Worm (Caenorhabditis elegans): Measurements from ENCODE around the gene C14B1.8.

The C14B1.8 gene

DNA sequence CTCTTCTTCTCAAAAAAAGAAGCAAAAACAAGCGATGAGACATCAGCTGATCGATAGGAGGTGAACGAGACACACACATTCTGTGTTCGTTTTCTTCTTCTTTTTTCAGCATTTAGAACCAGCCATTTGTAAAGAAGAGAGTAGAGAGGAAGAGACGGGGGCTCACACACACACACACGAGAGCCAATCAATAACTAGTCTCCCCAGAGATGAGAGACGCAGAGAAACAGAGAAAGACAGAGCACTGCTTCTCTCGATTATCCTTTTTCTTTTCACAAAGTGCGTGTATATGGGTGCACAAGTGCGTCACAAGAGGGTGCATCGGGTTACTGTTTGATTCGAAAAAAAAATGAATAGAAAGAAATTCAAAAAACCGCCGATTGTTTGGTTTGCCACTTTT lies 42.1 kb downstream of the C14B1.8 start:
- TF ChIP-seq ref-2 (tag; optimal IDR thresholded peaks at IDR 0.05) (peak; percentile 28), nfya-1 (tag; optimal IDR thresholded peaks at IDR 0.05) (peak; percentile 71), K02D7.2 (tag; optimal IDR thresholded peaks at IDR 0.05) (no peak), pag-3 (tag; optimal IDR thresholded peaks at IDR 0.05; ENCODE audit: borderline replicate concordance) (no peak), tbx-2 (tag; optimal IDR thresholded peaks at IDR 0.05) (peak; percentile 38), sox-4 (tag; optimal IDR thresholded peaks at IDR 0.05) (no peak), Y22D7AL.16 (tag; optimal IDR thresholded peaks at IDR 0.05) (no peak), ceh-34 (tag; optimal IDR thresholded peaks at IDR 0.05) (peak; percentile 64), ahr-1 (tag; optimal IDR thresholded peaks at IDR 0.05) (no peak), ets-4 (tag; optimal IDR thresholded peaks at IDR 0.05) (no peak), gmeb-2 (tag; optimal IDR thresholded peaks at IDR 0.05) (no peak), sox-2 (GFP tag; IDR thresholded peaks at IDR 0.05) (no peak), rnt-1 (tag; optimal IDR thresholded peaks at IDR 0.05) (no peak), ceh-48 (tag; optimal IDR thresholded peaks at IDR 0.05) (peak; percentile 85), zip-5 (tag; optimal IDR thresholded peaks at IDR 0.05) (no peak), F13H6.1 (tag; optimal IDR thresholded peaks at IDR 0.05) (no peak), hlh-6 (tag; optimal IDR thresholded peaks at IDR 0.05) (no peak), ceh-18 (tag; optimal IDR thresholded peaks at IDR 0.05) (peak; percentile 8), hlh-15 (tag; optimal IDR thresholded peaks at IDR 0.05) (no peak), madf-2 (tag; optimal IDR thresholded peaks at IDR 0.05) (no peak), pax-1 (tag; optimal IDR thresholded peaks at IDR 0.05) (peak; percentile 48), C38D4.7 (GFP tag; optimal IDR thresholded peaks at IDR 0.05) (no peak), dmd-4 (tag; optimal IDR thresholded peaks at IDR 0.05; ENCODE audit: borderline replicate concordance) (no peak), elt-4 (tag; optimal IDR thresholded peaks at IDR 0.05) (no peak), unc-55 (GFP tag; optimal IDR thresholded peaks at IDR 0.05) (peak; percentile 61), sdc-2 (tag; optimal IDR thresholded peaks at IDR 0.05) (no peak), ceh-31 (tag; optimal IDR thresholded peaks at IDR 0.05) (peak; percentile 63), ceh-30 (tag; optimal IDR thresholded peaks at IDR 0.05) (no peak), npax-4 (tag; optimal IDR thresholded peaks at IDR 0.05) (no peak), mec-3 (tag; optimal IDR thresholded peaks at IDR 0.05; ENCODE audit: borderline replicate concordance) (no peak), fkh-10 (GFP tag; optimal IDR thresholded peaks at IDR 0.05) (no peak), T23F11.4 (GFP tag; optimal IDR thresholded peaks at IDR 0.05) (no peak), unc-42 (tag; optimal IDR thresholded peaks at IDR 0.05) (peak; percentile 29)

DNA sequence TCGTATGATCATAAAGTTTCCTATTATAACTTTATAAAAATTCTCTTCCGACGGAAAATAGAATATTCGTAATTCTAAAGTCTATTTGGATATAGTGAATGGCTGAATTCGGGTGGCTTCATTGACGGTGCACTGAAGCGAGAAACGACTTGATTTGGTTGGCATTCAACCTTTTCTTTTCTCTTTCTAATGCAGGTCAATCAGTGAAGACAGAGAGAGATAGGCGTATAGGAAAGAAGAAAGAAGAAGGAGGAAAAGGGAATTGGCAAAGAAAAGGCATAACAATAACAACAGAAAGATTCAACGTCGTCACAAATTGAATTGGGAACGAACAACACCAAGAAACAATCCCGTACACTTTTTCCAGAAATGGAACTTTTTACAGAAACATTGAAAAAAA lies 44.0 kb downstream of the C14B1.8 start:
- TF ChIP-seq fkh-6 (tag; optimal IDR thresholded peaks at IDR 0.05) = no peak
- no peak for TF ChIP-seq unc-55 (GFP tag; optimal IDR thresholded peaks at IDR 0.05)
- no peak for TF ChIP-seq fax-1 (tag; optimal IDR thresholded peaks at IDR 0.05)
- TF ChIP-seq fkh-10 (GFP tag; optimal IDR thresholded peaks at IDR 0.05) = no peak
- no peak for TF ChIP-seq ceh-19 (GFP tag; optimal IDR thresholded peaks at IDR 0.05)
- TF ChIP-seq ztf-16 (tag; optimal IDR thresholded peaks at IDR 0.05) = no peak
- no peak for TF ChIP-seq rnt-1 (tag; optimal IDR thresholded peaks at IDR 0.05)
- TF ChIP-seq ceh-31 (tag; optimal IDR thresholded peaks at IDR 0.05) = peak; percentile 14

DNA sequence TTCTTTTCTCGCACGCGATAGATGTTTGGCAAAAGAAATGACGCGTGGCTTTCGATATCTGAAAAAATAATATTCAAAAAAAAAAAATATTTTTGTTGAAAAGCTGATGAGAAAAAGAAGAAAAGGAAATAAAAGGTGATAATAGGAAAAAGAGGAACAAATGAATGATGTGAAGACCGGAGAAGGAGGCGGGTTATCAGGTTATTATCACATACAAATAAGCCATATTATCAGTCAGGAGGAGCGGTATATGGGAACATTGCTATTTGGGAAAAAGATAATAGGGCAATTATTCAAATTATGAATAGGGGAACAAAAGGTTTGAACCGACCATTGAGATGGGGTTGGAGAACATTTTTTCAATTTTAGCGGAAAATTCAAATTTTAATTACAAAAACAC lies 45.3 kb downstream of the C14B1.8 start:
- TF ChIP-seq C38D4.7 (GFP tag; optimal IDR thresholded peaks at IDR 0.05) (no peak), elt-2 (tag; optimal IDR thresholded peaks at IDR 0.05) (peak; percentile 89)

DNA sequence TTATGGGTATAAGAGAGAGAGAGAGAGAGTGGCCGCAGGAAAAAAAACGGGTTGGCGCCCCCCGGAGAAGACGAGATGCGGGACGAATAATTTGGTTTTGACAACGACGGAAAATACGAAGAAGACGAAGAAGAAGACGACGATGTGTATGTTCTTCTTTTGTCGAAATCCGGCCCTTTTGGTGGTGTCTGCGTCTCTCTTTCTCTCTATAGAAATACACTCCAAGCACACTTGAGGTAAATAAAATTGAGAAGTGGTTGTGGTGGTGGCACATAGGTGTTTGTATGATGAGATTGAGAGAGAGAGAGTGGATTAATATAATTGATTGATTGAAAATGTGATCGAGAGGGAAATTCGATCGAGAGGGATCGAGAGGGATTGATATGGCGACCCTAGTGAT lies 46.6 kb downstream of the C14B1.8 start:
- TF ChIP-seq ceh-31 (tag; optimal IDR thresholded peaks at IDR 0.05) (peak; percentile 21), ceh-22 (tag; optimal IDR thresholded peaks at IDR 0.05) (peak; percentile 43), ama-1 (optimal IDR thresholded peaks at IDR 0.05) (no peak), nfya-1 (tag; optimal IDR thresholded peaks at IDR 0.05) (peak; percentile 2), mec-3 (tag; optimal IDR thresholded peaks at IDR 0.05; ENCODE audit: borderline replicate concordance) (no peak), hlh-6 (tag; optimal IDR thresholded peaks at IDR 0.05) (no peak), ceh-34 (tag; optimal IDR thresholded peaks at IDR 0.05) (peak; percentile 5), che-1 (tag; optimal IDR thresholded peaks at IDR 0.05) (no peak), unc-42 (tag; optimal IDR thresholded peaks at IDR 0.05) (peak; percentile 79)
